Worm (Caenorhabditis elegans) whole organism, L1 larva: ENCODE data around the gene ZC190.2.

Experiments used
- alr-1 ChIP-seq: fragments of 200-800 bp; sonication (Bioruptor generic); optimal IDR thresholded peaks from 2 replicates; lab custom pipeline; 2018; ENCODE audit warnings: borderline replicate concordance, mild to moderate bottlenecking, missing genetic modification characterization, missing compliant biosample characterization
- blmp-1 ChIP-seq: fragments of 150-350 bp; optimal IDR thresholded peaks from 2 replicates; lab custom pipeline; 2014; ENCODE audit warnings: missing biosample characterization, missing genetic modification characterization
- ceh-63 ChIP-seq: fragments of 200-800 bp; sonication (Bioruptor generic); optimal IDR thresholded peaks from 2 replicates; lab custom pipeline; 2018; ENCODE audit warnings: mild to moderate bottlenecking, missing genetic modification characterization, missing compliant biosample characterization
- ceh-82 ChIP-seq, 3 experiments: fragments of 150-350 bp in 1 of 3; sonication (generic microtip) in 2 of 3; optimal IDR thresholded peaks; 2 replicates each; lab custom pipeline; 2014 to 2017; ENCODE audit warnings: missing biosample characterization in 3 of 3, missing genetic modification characterization in 3 of 3
- efl-1 ChIP-seq, 4 experiments: fragments of 150-350 bp; optimal IDR thresholded peaks in 3 of 4; peaks in 1 of 4; 1 replicate in 1 of 4; 2 replicates in 3 of 4; lab custom pipeline; 2014; ENCODE audit warnings: missing biosample characterization in 2 of 4, missing genetic modification characterization in 2 of 4, missing genetic modification reagents in 2 of 4
- efl-3 ChIP-seq: fragments of 200-800 bp; sonication (Bioruptor generic); optimal IDR thresholded peaks from 2 replicates; lab custom pipeline; 2018; ENCODE audit warnings: mild to moderate bottlenecking, missing genetic modification characterization, missing compliant biosample characterization
- egl-27 ChIP-seq, 2 experiments: fragments of 150-350 bp in 1 of 2; sonication (generic microtip); optimal IDR thresholded peaks; 3 replicates each; lab custom pipeline; 2017 to 2018; ENCODE audit warnings: missing biosample characterization in 2 of 2, missing genetic modification characterization in 2 of 2, missing genetic modification reagents in 2 of 2
- elt-2 ChIP-seq: sonication (generic microtip); optimal IDR thresholded peaks from 2 replicates; lab custom pipeline; 2016; ENCODE audit warnings: missing genetic modification characterization, mild to moderate bottlenecking, inconsistent platforms, missing compliant biosample characterization, missing genetic modification reagents
- elt-3 ChIP-seq, 6 experiments: fragments of 150-350 bp in 1 of 6; sonication (generic microtip); optimal IDR thresholded peaks; 2 replicates each; lab custom pipeline; 2017 to 2018; ENCODE audit warnings: missing biosample characterization in 6 of 6, missing genetic modification characterization in 6 of 6, inconsistent platforms in 1 of 6
- fkh-10 ChIP-seq: sonication (generic microtip); optimal IDR thresholded peaks from 2 replicates; lab custom pipeline; 2017; ENCODE audit warnings: missing biosample characterization, missing genetic modification reagents, missing genetic modification characterization
- fkh-8 ChIP-seq: sonication (generic microtip); optimal IDR thresholded peaks from 2 replicates; lab custom pipeline; 2016; ENCODE audit warnings: mild to moderate bottlenecking, missing genetic modification characterization, missing compliant biosample characterization
- hlh-4 ChIP-seq: sonication (generic microtip); optimal IDR thresholded peaks from 2 replicates; lab custom pipeline; 2016; ENCODE audit warnings: mild to moderate bottlenecking, missing genetic modification characterization, missing compliant biosample characterization
- irx-1 ChIP-seq: sonication (generic microtip); optimal IDR thresholded peaks from 2 replicates; lab custom pipeline; 2016; ENCODE audit warnings: missing genetic modification characterization, missing compliant biosample characterization
- jun-1 ChIP-seq: fragments of 150-350 bp; optimal IDR thresholded peaks from 2 replicates; lab custom pipeline; 2014; ENCODE audit warnings: missing biosample characterization, missing genetic modification reagents, missing genetic modification characterization
- lin-14 ChIP-seq: fragments of 200-800 bp; sonication (Bioruptor generic); optimal IDR thresholded peaks from 2 replicates; lab custom pipeline; 2018; ENCODE audit warnings: mild to moderate bottlenecking, missing genetic modification characterization, moderate library complexity, missing compliant biosample characterization
- lsy-2 ChIP-seq, 2 experiments: fragments of 150-350 bp; optimal IDR thresholded peaks; 2 replicates each; lab custom pipeline; 2014; ENCODE audit warnings: missing biosample characterization in 2 of 2, missing genetic modification characterization in 2 of 2
- mdl-1 ChIP-seq, 2 experiments: fragments of 150-350 bp; optimal IDR thresholded peaks; 2 replicates each; lab custom pipeline; 2014 to 2017; ENCODE audit warnings: missing biosample characterization in 2 of 2, missing genetic modification characterization in 2 of 2, inconsistent platforms in 1 of 2
- mef-2 ChIP-seq: fragments of 150-350 bp; optimal IDR thresholded peaks from 2 replicates; lab custom pipeline; 2014; ENCODE audit warnings: missing biosample characterization, missing genetic modification characterization
- mep-1 ChIP-seq: fragments of 150-350 bp; optimal IDR thresholded peaks from 2 replicates; lab custom pipeline; 2014; ENCODE audit warnings: missing biosample characterization, missing genetic modification characterization
- nhr-11 ChIP-seq: fragments of 150-350 bp; optimal IDR thresholded peaks from 2 replicates; lab custom pipeline; 2014; ENCODE audit warnings: missing biosample characterization, missing genetic modification characterization
- nhr-19 ChIP-seq: fragments of 200-800 bp; sonication (Bioruptor generic); conservative IDR thresholded peaks from 2 replicates; pipeline ENCODE4 v1.3.6; 2022; ENCODE audit warnings: missing genetic modification characterization, missing compliant biosample characterization
- nhr-20 ChIP-seq: sonication (generic microtip); optimal IDR thresholded peaks from 2 replicates; lab custom pipeline; 2016; ENCODE audit warnings: mild to moderate bottlenecking, missing genetic modification characterization, missing compliant biosample characterization
- nhr-28 ChIP-seq: fragments of 150-350 bp; optimal IDR thresholded peaks from 2 replicates; lab custom pipeline; 2014; ENCODE audit warnings: missing biosample characterization, missing genetic modification characterization
- nhr-71 ChIP-seq: sonication (generic microtip); optimal IDR thresholded peaks from 2 replicates; lab custom pipeline; 2016; ENCODE audit warnings: mild to moderate bottlenecking, missing genetic modification characterization, moderate library complexity, missing compliant biosample characterization
- nhr-85 ChIP-seq: sonication (generic microtip); peaks from one replicate; lab custom pipeline; 2016; ENCODE audit warnings: missing genetic modification characterization, inconsistent platforms, missing compliant biosample characterization
- nhr-90 ChIP-seq: sonication (generic microtip); optimal IDR thresholded peaks from 2 replicates; lab custom pipeline; 2016; ENCODE audit warnings: mild to moderate bottlenecking, missing genetic modification characterization, missing compliant biosample characterization; ENCODE audit not compliant: poor library complexity
- pax-3 ChIP-seq: fragments of 200-800 bp; sonication (Bioruptor generic); optimal IDR thresholded peaks from 2 replicates; lab custom pipeline; 2018; ENCODE audit warnings: mild to moderate bottlenecking, missing genetic modification characterization, moderate library complexity, missing compliant biosample characterization
- pqm-1 ChIP-seq: sonication (generic microtip); optimal IDR thresholded peaks from 3 replicates; lab custom pipeline; 2017; ENCODE audit warnings: missing biosample characterization, missing genetic modification characterization
- rnt-1 ChIP-seq: sonication (generic microtip); optimal IDR thresholded peaks from 2 replicates; lab custom pipeline; 2016; ENCODE audit warnings: mild to moderate bottlenecking, missing genetic modification characterization, moderate library complexity, missing compliant biosample characterization
- snu-23 ChIP-seq: sonication (generic microtip); optimal IDR thresholded peaks from 2 replicates; lab custom pipeline; 2016; ENCODE audit warnings: missing genetic modification characterization, missing compliant biosample characterization
- swsn-7 ChIP-seq: sonication (generic microtip); optimal IDR thresholded peaks from 2 replicates; lab custom pipeline; 2016; ENCODE audit warnings: missing genetic modification characterization, missing compliant biosample characterization
- unc-130 ChIP-seq: fragments of 150-350 bp; optimal IDR thresholded peaks from 2 replicates; lab custom pipeline; 2017; ENCODE audit warnings: missing biosample characterization, missing genetic modification characterization, inconsistent platforms
- unc-30 ChIP-seq: sonication (generic microtip); optimal IDR thresholded peaks from 2 replicates; lab custom pipeline; 2017; ENCODE audit warnings: missing biosample characterization, missing genetic modification characterization
- unc-62 ChIP-seq: fragments of 150-350 bp; optimal IDR thresholded peaks from 2 replicates; lab custom pipeline; 2014; ENCODE audit warnings: missing biosample characterization, missing genetic modification reagents, missing genetic modification characterization
- unc-86 ChIP-seq: sonication (generic microtip); optimal IDR thresholded peaks from 2 replicates; lab custom pipeline; 2016; ENCODE audit warnings: missing genetic modification characterization, missing compliant biosample characterization
- vab-15 ChIP-seq: sonication (generic microtip); optimal IDR thresholded peaks from 2 replicates; lab custom pipeline; 2017; ENCODE audit warnings: missing genotype, mild to moderate bottlenecking, missing genetic modification characterization, missing compliant biosample characterization
- zag-1 ChIP-seq: fragments of 150-350 bp; optimal IDR thresholded peaks from 2 replicates; lab custom pipeline; 2014; ENCODE audit warnings: missing biosample characterization, missing genetic modification characterization
- ztf-11 ChIP-seq, 2 experiments: sonication (generic microtip); optimal IDR thresholded peaks; 2 replicates each; lab custom pipeline; 2016 to 2017; ENCODE audit warnings: missing genetic modification characterization in 2 of 2, missing biosample characterization in 1 of 2, missing compliant biosample characterization in 1 of 2

The ZC190.2 gene

ce11 chrV:8661241-8661954 lies 19.8 kb upstream of the ZC190.2 start:
- TF ChIP-seq efl-3 (GFP tag; lab: Kevin White, UChicago) (no peak), nhr-11 (no peak), hlh-4 (no peak), nhr-28 (no peak), unc-30 (tag; lab: Kevin White, UChicago) (no peak), lsy-2 (tag; optimal IDR thresholded peaks at IDR 0.05; lab: Kevin White, UChicago) (peak in 1 of 2 experiments; percentile 17), mdl-1 (tag; optimal IDR thresholded peaks at IDR 0.05; lab: Kevin White, UChicago) (peak in 1 of 2 experiments; percentile 21), lin-14 (GFP tag; lab: Kevin White, UChicago) (peak; percentile 67), blmp-1 (tag; lab: Kevin White, UChicago) (peak; percentile 93), vab-15 (no peak), fkh-10 (GFP tag; lab: Kevin White, UChicago) (no peak), unc-62 (GFP tag; lab: Kevin White, UChicago) (no peak), snu-23 (GFP tag; lab: Kevin White, UChicago) (peak; percentile 54), efl-1 (optimal IDR thresholded peaks at IDR 0.05; lab: Kevin White, UChicago) (no peak), efl-1 (GFP tag; optimal IDR thresholded peaks at IDR 0.05 in 1 of 2; lab: Kevin White, UChicago) (peak in 1 of 2 experiments; percentile 89), nhr-20 (tag; lab: Kevin White, UChicago) (peak; percentile 51), nhr-19 (GFP tag; lab: Robert Waterston, UW) (0 out of 2 replicates have a peak, but pooled peaks have one; percentile 14), rnt-1 (tag; lab: Kevin White, UChicago) (peak; percentile 22), pax-3 (no peak), pqm-1 (tag; lab: Kevin White, UChicago) (peak; percentile 52), ztf-11 (tag; optimal IDR thresholded peaks at IDR 0.05; lab: Kevin White, UChicago) (no peak), irx-1 (tag; lab: Kevin White, UChicago) (peak; percentile 66), egl-27 (tag; optimal IDR thresholded peaks at IDR 0.05; lab: Kevin White, UChicago) (no peak), alr-1 (tag; lab: Kevin White, UChicago) (no peak), mep-1 (peak; percentile 19), swsn-7 (tag; lab: Kevin White, UChicago) (no peak), nhr-85 (tag; lab: Kevin White, UChicago) (peak; percentile 88), fkh-8 (tag; lab: Kevin White, UChicago) (no peak), mef-2 (tag; lab: Kevin White, UChicago) (no peak), nhr-71 (peak; percentile 40), unc-86 (tag; lab: Kevin White, UChicago) (no peak), unc-130 (tag; lab: Kevin White, UChicago) (peak; percentile 11), elt-3 (tag; optimal IDR thresholded peaks at IDR 0.05; lab: Kevin White, UChicago) (peak in 3 of 6 experiments; percentile 24 to 61 (median 25)), ceh-82 (tag; optimal IDR thresholded peaks at IDR 0.05; lab: Kevin White, UChicago) (no peak), jun-1 (peak; percentile 23), nhr-90 (tag; lab: Kevin White, UChicago) (peak; percentile 28), zag-1 (no peak), ceh-63 (GFP tag; lab: Kevin White, UChicago) (no peak), elt-2 (tag; lab: Kevin White, UChicago) (peak; percentile 91)
